In genomic region chr3L:12749567-12750535, dm6 we compare ENCODE assay signal across 1 fruit fly cellular context.
TF ChIP-seq lines count a peak whose summit lies in the region.

Klc (minus strand) TSS chr3L:12750056.
CG10984 (plus strand) TSS chr3L:12750119.

TF ChIP-seq in whole organism, embryonic, 481 proteins besides CTCF, POLR2A, EP300 and RAD21 (continued from another document and continues in another):
- TF ChIP-seq pan (optimal IDR thresholded peaks at IDR 0.05; lab: Kevin White, UChicago) (no peak), pan (GFP tag; optimal IDR thresholded peaks at IDR 0.05 in 1 of 2, IDR thresholded peaks at IDR 0.05 in 1 of 2) (peak in 1 of 2 experiments; percentile 79), disco-r (GFP tag; optimal IDR thresholded peaks at IDR 0.05; lab: Kevin White, UChicago) (no peak), br (optimal IDR thresholded peaks at IDR 0.05; lab: Kevin White, UChicago) (no peak), tll (GFP tag; optimal IDR thresholded peaks at IDR 0.05; lab: Kevin White, UChicago) (no peak), oc (tag; optimal IDR thresholded peaks at IDR 0.05; lab: Kevin White, UChicago) (no peak), NFAT (GFP tag; IDR thresholded peaks at IDR 0.05; lab: Robert Waterston, UW) (no peak), Rx (GFP tag; IDR thresholded peaks at IDR 0.05; lab: Robert Waterston, UW) (no peak), vvl (GFP tag; IDR thresholded peaks at IDR 0.05; lab: Robert Waterston, UW) (peak; percentile 88), Ada2b (GFP tag; IDR thresholded peaks at IDR 0.05; lab: Robert Waterston, UW) (peak; percentile 73), CG6689 (GFP tag; IDR thresholded peaks at IDR 0.05; lab: Robert Waterston, UW) (no peak; the same call in 1 of the 2 replicates), Poxn (GFP tag; IDR thresholded peaks at IDR 0.05; lab: Robert Waterston, UW) (no peak), CG10979 (tag; optimal IDR thresholded peaks at IDR 0.05; lab: Kevin White, UChicago) (peak; percentile 47), schlank (tag; optimal IDR thresholded peaks at IDR 0.05; lab: Kevin White, UChicago) (no peak), CG2120 (GFP tag; optimal IDR thresholded peaks at IDR 0.05; lab: Kevin White, UChicago) (peak; percentile 76), CG7745 (tag; optimal IDR thresholded peaks at IDR 0.05; lab: Kevin White, UChicago) (no peak), jing (GFP tag; optimal IDR thresholded peaks at IDR 0.05; lab: Kevin White, UChicago) (no peak), pum (GFP tag; optimal IDR thresholded peaks at IDR 0.05; lab: Kevin White, UChicago) (no peak), Blimp-1 (GFP tag; optimal IDR thresholded peaks at IDR 0.05; lab: Kevin White, UChicago) (no peak), Xrp1 (GFP tag; IDR thresholded peaks at IDR 0.05; lab: Robert Waterston, UW) (peak; percentile 59), Myb (GFP tag; optimal IDR thresholded peaks at IDR 0.05; lab: Kevin White, UChicago) (peak; percentile 19), D19B (GFP tag; optimal IDR thresholded peaks at IDR 0.05; lab: Kevin White, UChicago) (no peak), CG18764 (GFP tag; optimal IDR thresholded peaks at IDR 0.05; lab: Kevin White, UChicago) (peak; percentile 4), CG14441 (GFP tag; IDR thresholded peaks at IDR 0.05; lab: Robert Waterston, UW) (peak; percentile 76), Doc3 (GFP tag; IDR thresholded peaks at IDR 0.05; lab: Robert Waterston, UW; ENCODE audit: partially characterized antibody) (no peak), fd102C (GFP tag; optimal IDR thresholded peaks at IDR 0.05; lab: Kevin White, UChicago) (no peak), CG12659 (GFP tag; optimal IDR thresholded peaks at IDR 0.05; lab: Kevin White, UChicago) (peak; percentile 63), CG10431 (GFP tag; optimal IDR thresholded peaks at IDR 0.05; lab: Kevin White, UChicago) (no peak), seq (GFP tag; IDR thresholded peaks at IDR 0.05; lab: Robert Waterston, UW) (peak; percentile 70), CG1233 (GFP tag; optimal IDR thresholded peaks at IDR 0.05; lab: Kevin White, UChicago) (peak; percentile 62), wor (GFP tag; IDR thresholded peaks at IDR 0.05; lab: Robert Waterston, UW) (no peak), BtbVII (GFP tag; optimal IDR thresholded peaks at IDR 0.05; lab: Kevin White, UChicago) (peak; percentile 50), CG9215 (GFP tag; IDR thresholded peaks at IDR 0.05; lab: Robert Waterston, UW) (no peak), CG34224 (GFP tag; IDR thresholded peaks at IDR 0.05; lab: Robert Waterston, UW; ENCODE audit: partially characterized antibody) (0 out of 3 replicates have a peak, but pooled peaks have one; percentile 16), CG13424 (tag; optimal IDR thresholded peaks at IDR 0.05; lab: Kevin White, UChicago) (peak; percentile 29), Hr39 (optimal IDR thresholded peaks at IDR 0.05; lab: Kevin White, UChicago) (no peak), CG14014 (GFP tag; IDR thresholded peaks at IDR 0.05; lab: Robert Waterston, UW) (peak; percentile 66; the same call in 1 of the 2 replicates), eve (GFP tag; optimal IDR thresholded peaks at IDR 0.05; lab: Kevin White, UChicago) (peak in 1 of 2 experiments; percentile 87), ash1 (GFP tag; optimal IDR thresholded peaks at IDR 0.05; lab: Kevin White, UChicago) (no peak), B-H1 (GFP tag; IDR thresholded peaks at IDR 0.05; lab: Robert Waterston, UW) (peak; percentile 70), CG32532 (GFP tag; IDR thresholded peaks at IDR 0.05; lab: Robert Waterston, UW) (no peak; the same call in 1 of the 2 replicates), MBD-R2 (GFP tag; IDR thresholded peaks at IDR 0.05; lab: Robert Waterston, UW) (peak; percentile 16; the same call in 1 of the 2 replicates), CG11398 (GFP tag; optimal IDR thresholded peaks at IDR 0.05; lab: Kevin White, UChicago) (peak; percentile 6), CG31224 (GFP tag; IDR thresholded peaks at IDR 0.05; lab: Robert Waterston, UW) (no peak), BEAF-32 (GFP tag; optimal IDR thresholded peaks at IDR 0.05; lab: Kevin White, UChicago) (peak; percentile 58), Atf6 (GFP tag; IDR thresholded peaks at IDR 0.05; lab: Robert Waterston, UW) (peak; percentile 74), salm (tag; optimal IDR thresholded peaks at IDR 0.05; lab: Kevin White, UChicago) (peak; percentile 13), CG14667 (GFP tag; IDR thresholded peaks at IDR 0.05; lab: Robert Waterston, UW) (no peak), pb (GFP tag; optimal IDR thresholded peaks at IDR 0.05; lab: Kevin White, UChicago) (peak; percentile 73), slbo (GFP tag; IDR thresholded peaks at IDR 0.05; lab: Robert Waterston, UW) (no peak; the same call in 1 of the 2 replicates), hth (optimal IDR thresholded peaks at IDR 0.05; lab: Kevin White, UChicago) (no peak), Dll (GFP tag; IDR thresholded peaks at IDR 0.05; lab: Robert Waterston, UW; ENCODE audit: partially characterized antibody) (no peak), kah (GFP tag; optimal IDR thresholded peaks at IDR 0.05; lab: Kevin White, UChicago) (no peak), lilli (GFP tag; optimal IDR thresholded peaks at IDR 0.05; lab: Kevin White, UChicago) (peak; percentile 74), CG4424 (GFP tag; optimal IDR thresholded peaks at IDR 0.05; lab: Kevin White, UChicago) (peak; percentile 50), fu2 (GFP tag; optimal IDR thresholded peaks at IDR 0.05; lab: Kevin White, UChicago) (peak; percentile 42), fd3F (GFP tag; optimal IDR thresholded peaks at IDR 0.05; lab: Kevin White, UChicago) (peak; percentile 41), Mad (GFP tag; optimal IDR thresholded peaks at IDR 0.05; lab: Kevin White, UChicago) (no peak), ATbp (GFP tag; optimal IDR thresholded peaks at IDR 0.05; lab: Kevin White, UChicago) (no peak), CG12744 (GFP tag; optimal IDR thresholded peaks at IDR 0.05; lab: Kevin White, UChicago) (no peak), CoRest (tag; optimal IDR thresholded peaks at IDR 0.05; lab: Kevin White, UChicago) (peak; percentile 50), emc (GFP tag; optimal IDR thresholded peaks at IDR 0.05; lab: Kevin White, UChicago) (no peak), CG17802 (tag; optimal IDR thresholded peaks at IDR 0.05; lab: Kevin White, UChicago) (no peak), CG7928 (GFP tag; optimal IDR thresholded peaks at IDR 0.05; lab: Kevin White, UChicago) (peak; percentile 19), jigr1 (GFP tag; IDR thresholded peaks at IDR 0.05; lab: Robert Waterston, UW) (peak; percentile 62; the same call in 1 of the 3 replicates), chm (GFP tag; IDR thresholded peaks at IDR 0.05; lab: Robert Waterston, UW) (no peak; the same call in 1 of the 2 replicates), CG1529 (GFP tag; optimal IDR thresholded peaks at IDR 0.05; lab: Kevin White, UChicago) (no peak), CG18011 (GFP tag; optimal IDR thresholded peaks at IDR 0.05; lab: Kevin White, UChicago) (peak; percentile 36), CG13123 (GFP tag; optimal IDR thresholded peaks at IDR 0.05; lab: Kevin White, UChicago) (no peak), odd (GFP tag; optimal IDR thresholded peaks at IDR 0.05; lab: Kevin White, UChicago) (no peak), CG10209 (GFP tag; optimal IDR thresholded peaks at IDR 0.05; lab: Kevin White, UChicago) (peak; percentile 27), CG3163 (GFP tag; optimal IDR thresholded peaks at IDR 0.05; lab: Kevin White, UChicago) (peak; percentile 17), CG13775 (GFP tag; optimal IDR thresholded peaks at IDR 0.05; lab: Kevin White, UChicago) (peak; percentile 27), Jarid2 (GFP tag; optimal IDR thresholded peaks at IDR 0.05; lab: Kevin White, UChicago) (no peak), Usf (GFP tag; optimal IDR thresholded peaks at IDR 0.05; lab: Kevin White, UChicago) (no peak), NC2β (GFP tag; optimal IDR thresholded peaks at IDR 0.05; lab: Kevin White, UChicago) (no peak), CG2712 (tag; optimal IDR thresholded peaks at IDR 0.05; lab: Kevin White, UChicago) (peak; percentile 61), sima (GFP tag; optimal IDR thresholded peaks at IDR 0.05; lab: Kevin White, UChicago) (peak; percentile 13), Nf-YA (GFP tag; IDR thresholded peaks at IDR 0.05; lab: Robert Waterston, UW) (0 out of 2 replicates have a peak, but pooled peaks have one; percentile 59), CG1647 (GFP tag; optimal IDR thresholded peaks at IDR 0.05; lab: Kevin White, UChicago) (peak; percentile 45), pho (GFP tag; optimal IDR thresholded peaks at IDR 0.05; lab: Kevin White, UChicago) (peak; percentile 50), CG31365 (tag; optimal IDR thresholded peaks at IDR 0.05; lab: Kevin White, UChicago) (no peak), CG11247 (GFP tag; IDR thresholded peaks at IDR 0.05; lab: Robert Waterston, UW) (no peak; the same call in none of the 2 replicates), CG13624 (GFP tag; optimal IDR thresholded peaks at IDR 0.05; lab: Kevin White, UChicago) (peak; percentile 53), Hmx (GFP tag; optimal IDR thresholded peaks at IDR 0.05; lab: Kevin White, UChicago) (no peak), mld (GFP tag; IDR thresholded peaks at IDR 0.05; lab: Robert Waterston, UW; ENCODE audit: partially characterized antibody) (no peak), CG12236 (GFP tag; optimal IDR thresholded peaks at IDR 0.05; lab: Kevin White, UChicago) (peak; percentile 19), CG3995 (GFP tag; optimal IDR thresholded peaks at IDR 0.05; lab: Kevin White, UChicago) (no peak), CG15601 (tag; optimal IDR thresholded peaks at IDR 0.05; lab: Kevin White, UChicago) (no peak), hbn (GFP tag; IDR thresholded peaks at IDR 0.05; lab: Robert Waterston, UW; ENCODE audit: partially characterized antibody) (no peak), sens-2 (GFP tag; IDR thresholded peaks at IDR 0.05; lab: Robert Waterston, UW) (no peak), CG2129 (GFP tag; IDR thresholded peaks at IDR 0.05; lab: Robert Waterston, UW; ENCODE audit: partially characterized antibody) (no peak), CG1832 (GFP tag; optimal IDR thresholded peaks at IDR 0.05; lab: Kevin White, UChicago) (no peak), phol (tag; optimal IDR thresholded peaks at IDR 0.05; lab: Kevin White, UChicago) (peak; percentile 48), CkIIα-i1 (GFP tag; IDR thresholded peaks at IDR 0.05; lab: Robert Waterston, UW) (no peak), CG8089 (GFP tag; optimal IDR thresholded peaks at IDR 0.05; lab: Kevin White, UChicago) (no peak), CG2678 (tag; optimal IDR thresholded peaks at IDR 0.05; lab: Kevin White, UChicago) (no peak), croc (GFP tag; conservative IDR thresholded peaks at IDR 0.05; lab: Robert Waterston, UW) (no peak), fd96Cb (tag; optimal IDR thresholded peaks at IDR 0.05; lab: Kevin White, UChicago) (peak; percentile 55), peb (GFP tag; IDR thresholded peaks at IDR 0.05; lab: Robert Waterston, UW) (0 out of 2 replicates have a peak, but pooled peaks have one; percentile 14), zen2 (GFP tag; IDR thresholded peaks at IDR 0.05; lab: Robert Waterston, UW; ENCODE audit: partially characterized antibody) (no peak), nmo (GFP tag; optimal IDR thresholded peaks at IDR 0.05; lab: Kevin White, UChicago) (peak; percentile 49), CG9437 (GFP tag; optimal IDR thresholded peaks at IDR 0.05; lab: Kevin White, UChicago) (no peak), scrt (GFP tag; optimal IDR thresholded peaks at IDR 0.05; lab: Kevin White, UChicago) (no peak), sd (tag; optimal IDR thresholded peaks at IDR 0.05; lab: Kevin White, UChicago) (no peak), wek (GFP tag; optimal IDR thresholded peaks at IDR 0.05; lab: Kevin White, UChicago) (no peak), ttk (GFP tag; IDR thresholded peaks at IDR 0.05; lab: Robert Waterston, UW) (no peak; the same call in 1 of the 2 replicates), CG9876 (GFP tag; optimal IDR thresholded peaks at IDR 0.05; lab: Kevin White, UChicago) (no peak), ssp (GFP tag; IDR thresholded peaks at IDR 0.05; lab: Robert Waterston, UW) (no peak; the same call in 1 of the 2 replicates), ara (GFP tag; IDR thresholded peaks at IDR 0.05; lab: Robert Waterston, UW) (no peak), caup (GFP tag; optimal IDR thresholded peaks at IDR 0.05; lab: Kevin White, UChicago; ENCODE audit: severe bottlenecking) (peak; percentile 57), hkb (optimal IDR thresholded peaks at IDR 0.05; lab: Kevin White, UChicago) (no peak), hkb (GFP tag; IDR thresholded peaks at IDR 0.05; lab: Robert Waterston, UW) (peak; percentile 80), CG1602 (GFP tag; optimal IDR thresholded peaks at IDR 0.05; lab: Kevin White, UChicago) (peak; percentile 39), sr (GFP tag; IDR thresholded peaks at IDR 0.05; lab: Robert Waterston, UW) (no peak; the same call in 2 of the 3 replicates), gsb-n (tag; optimal IDR thresholded peaks at IDR 0.05; lab: Kevin White, UChicago) (no peak), pros (GFP tag; optimal IDR thresholded peaks at IDR 0.05; lab: Kevin White, UChicago) (no peak), gsb (GFP tag; IDR thresholded peaks at IDR 0.05; lab: Robert Waterston, UW) (no peak; the same call in 1 of the 2 replicates), amos (GFP tag; IDR thresholded peaks at IDR 0.05; lab: Robert Waterston, UW; ENCODE audit: partially characterized antibody) (no peak), Meics (GFP tag; optimal IDR thresholded peaks at IDR 0.05; lab: Kevin White, UChicago) (no peak), Six4 (GFP tag; optimal IDR thresholded peaks at IDR 0.05; lab: Kevin White, UChicago) (peak; percentile 56), CG1024 (GFP tag; IDR thresholded peaks at IDR 0.05; lab: Robert Waterston, UW) (peak; percentile 51; the same call in 1 of the 2 replicates), HmgZ (tag; optimal IDR thresholded peaks at IDR 0.05; lab: Kevin White, UChicago) (peak; percentile 10), CG33557 (GFP tag; optimal IDR thresholded peaks at IDR 0.05; lab: Kevin White, UChicago) (no peak), cas (GFP tag; IDR thresholded peaks at IDR 0.05; lab: Robert Waterston, UW) (peak; percentile 13; the same call in 1 of the 2 replicates), Nf-YC (tag; optimal IDR thresholded peaks at IDR 0.05; lab: Kevin White, UChicago) (peak; percentile 6), CG6683 (GFP tag; optimal IDR thresholded peaks at IDR 0.05; lab: Kevin White, UChicago) (no peak), CG31441 (GFP tag; IDR thresholded peaks at IDR 0.05; lab: Robert Waterston, UW) (no peak; the same call in 1 of the 2 replicates), stwl (tag; optimal IDR thresholded peaks at IDR 0.05; lab: Kevin White, UChicago) (peak; percentile 45), dmrt11E (tag; optimal IDR thresholded peaks at IDR 0.05; lab: Kevin White, UChicago) (no peak), CG11723 (GFP tag; optimal IDR thresholded peaks at IDR 0.05; lab: Kevin White, UChicago) (no peak), CG15514 (GFP tag; optimal IDR thresholded peaks at IDR 0.05; lab: Kevin White, UChicago) (peak; percentile 57)
